Fruit fly (Drosophila melanogaster): ENCODE measurements around the gene Slc25A46b.

The Slc25A46b gene

dm6 chr2L:18137591-18138247, 41.4 kb downstream of the Slc25A46b start, which contains the start of gene kel (continued):
- TF ChIP-seq exex (tag; optimal IDR thresholded peaks at IDR 0.05) (no peak), ro (GFP tag; IDR thresholded peaks at IDR 0.05) (no peak), ssp (GFP tag; IDR thresholded peaks at IDR 0.05) (peak; percentile 91), sob (GFP tag; IDR thresholded peaks at IDR 0.05) (peak; percentile 59), D (optimal IDR thresholded peaks at IDR 0.05) (no peak), D (GFP tag; optimal IDR thresholded peaks at IDR 0.05) (no peak), mirr (GFP tag; optimal IDR thresholded peaks at IDR 0.05) (peak; percentile 71), Tbp (GFP tag; optimal IDR thresholded peaks at IDR 0.05) (no peak), CG9215 (GFP tag; IDR thresholded peaks at IDR 0.05) (no peak), kni (GFP tag; optimal IDR thresholded peaks at IDR 0.05) (no peak), lilli (GFP tag; optimal IDR thresholded peaks at IDR 0.05) (peak; percentile 49), CG13775 (GFP tag; optimal IDR thresholded peaks at IDR 0.05) (peak; percentile 39), CG13123 (GFP tag; optimal IDR thresholded peaks at IDR 0.05) (peak; percentile 11), stwl (tag; optimal IDR thresholded peaks at IDR 0.05) (peak; percentile 99), Lpt (GFP tag; optimal IDR thresholded peaks at IDR 0.05) (no peak), Sry-δ (GFP tag; optimal IDR thresholded peaks at IDR 0.05) (peak; percentile 90), chif (GFP tag; optimal IDR thresholded peaks at IDR 0.05) (peak in 1 of 2 experiments; percentile 15), Fer3 (tag; optimal IDR thresholded peaks at IDR 0.05) (peak; percentile 49), CG7963 (GFP tag; IDR thresholded peaks at IDR 0.05; ENCODE audit: partially characterized antibody) (peak; percentile 71), CHES-1-like (GFP tag; optimal IDR thresholded peaks at IDR 0.05) (peak; percentile 51), CG10274 (GFP tag; optimal IDR thresholded peaks at IDR 0.05) (no peak), seq (GFP tag; IDR thresholded peaks at IDR 0.05) (peak; percentile 52), abd-A (tag; optimal IDR thresholded peaks at IDR 0.05) (peak; percentile 7), Scr (GFP tag; IDR thresholded peaks at IDR 0.05; ENCODE audit: partially characterized antibody) (peak; percentile 78), gt (GFP tag; IDR thresholded peaks at IDR 0.05) (no peak), CG7786 (GFP tag; optimal IDR thresholded peaks at IDR 0.05) (no peak), CG32532 (GFP tag; IDR thresholded peaks at IDR 0.05) (peak; percentile 58; the same call in 1 of the 2 replicates), ftz-f1 (GFP tag; optimal IDR thresholded peaks at IDR 0.05) (peak; percentile 11), CG31224 (GFP tag; IDR thresholded peaks at IDR 0.05) (no peak), peb (GFP tag; IDR thresholded peaks at IDR 0.05) (no peak), disco-r (GFP tag; optimal IDR thresholded peaks at IDR 0.05) (no peak), Six4 (GFP tag; optimal IDR thresholded peaks at IDR 0.05) (no peak), Usf (GFP tag; optimal IDR thresholded peaks at IDR 0.05) (no peak), CG3847 (GFP tag; IDR thresholded peaks at IDR 0.05) (peak; percentile 40), CG1602 (GFP tag; optimal IDR thresholded peaks at IDR 0.05) (no peak), CG9727 (GFP tag; optimal IDR thresholded peaks at IDR 0.05) (peak; percentile 61), jumu (GFP tag; optimal IDR thresholded peaks at IDR 0.05) (peak; percentile 19), ara (GFP tag; IDR thresholded peaks at IDR 0.05) (0 out of 2 replicates have a peak, but pooled peaks have one; percentile 12), Antp (GFP tag; optimal IDR thresholded peaks at IDR 0.05) (no peak), CG1832 (GFP tag; optimal IDR thresholded peaks at IDR 0.05) (no peak), ato (GFP tag; IDR thresholded peaks at IDR 0.05; ENCODE audit: partially characterized antibody) (peak; percentile 72), CG10565 (GFP tag; optimal IDR thresholded peaks at IDR 0.05) (no peak), lov (optimal IDR thresholded peaks at IDR 0.05) (no peak), lov (GFP tag; IDR thresholded peaks at IDR 0.05) (peak; percentile 50; the same call in 1 of the 3 replicates), CG4282 (GFP tag; optimal IDR thresholded peaks at IDR 0.05) (no peak), CG2889 (GFP tag; IDR thresholded peaks at IDR 0.05) (no peak), CG30020 (tag; optimal IDR thresholded peaks at IDR 0.05) (peak; percentile 84), tap (tag; optimal IDR thresholded peaks at IDR 0.05) (no peak), gsb (GFP tag; IDR thresholded peaks at IDR 0.05) (no peak), CG10959 (GFP tag; IDR thresholded peaks at IDR 0.05) (no peak), CG6791 (GFP tag; IDR thresholded peaks at IDR 0.05; ENCODE audit: partially characterized antibody) (peak; percentile 86)

Measured in whole organism, embryonic.